Worm (Caenorhabditis elegans): ENCODE measurements around the gene C33H5.1.

DNA sequence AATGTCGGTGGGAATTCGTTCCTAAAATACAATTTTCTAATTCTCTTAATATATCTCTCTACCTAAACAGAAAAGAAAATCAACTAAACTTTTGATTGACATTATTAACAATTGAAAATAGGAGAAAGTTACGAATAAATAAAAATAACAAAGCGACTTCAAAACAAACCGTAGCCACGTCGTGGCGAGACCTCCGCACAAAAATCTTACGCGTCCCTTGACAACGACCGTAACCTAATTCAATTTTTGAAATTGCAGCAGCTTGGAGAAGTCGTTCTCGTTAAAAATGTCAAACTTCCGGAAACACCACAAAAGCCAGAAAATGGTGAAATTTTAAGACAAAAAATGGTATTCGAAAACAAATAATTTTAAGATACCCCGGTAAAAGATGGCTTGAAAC is 44.4 kb upstream of the C33H5.1 start:
- TF ChIP-seq K11D2.4 (GFP tag; IDR thresholded peaks at IDR 0.05) (no peak), C06A6.2 (GFP tag; conservative IDR thresholded peaks at IDR 0.05) (no peak), pha-4 (tag; optimal IDR thresholded peaks at IDR 0.05) (no peak), somi-1 (GFP tag; optimal IDR thresholded peaks at IDR 0.05) (no peak), B0035.1 (tag; optimal IDR thresholded peaks at IDR 0.05) (no peak), lsl-1 (GFP tag; optimal IDR thresholded peaks at IDR 0.05) (peak; percentile 93), ets-4 (GFP tag; optimal IDR thresholded peaks at IDR 0.05) (no peak), ztf-26 (tag; optimal IDR thresholded peaks at IDR 0.05) (no peak), unc-130 (GFP tag; optimal IDR thresholded peaks at IDR 0.05) (no peak), K12H6.12 (tag; optimal IDR thresholded peaks at IDR 0.05) (no peak), snpc-1.3 (tag; optimal IDR thresholded peaks at IDR 0.05; ENCODE audit: insufficient read depth) (peak; percentile 28)
